Worm (Caenorhabditis elegans): ENCODE results near the gene rpb-8.

The rpb-8 gene

DNA sequence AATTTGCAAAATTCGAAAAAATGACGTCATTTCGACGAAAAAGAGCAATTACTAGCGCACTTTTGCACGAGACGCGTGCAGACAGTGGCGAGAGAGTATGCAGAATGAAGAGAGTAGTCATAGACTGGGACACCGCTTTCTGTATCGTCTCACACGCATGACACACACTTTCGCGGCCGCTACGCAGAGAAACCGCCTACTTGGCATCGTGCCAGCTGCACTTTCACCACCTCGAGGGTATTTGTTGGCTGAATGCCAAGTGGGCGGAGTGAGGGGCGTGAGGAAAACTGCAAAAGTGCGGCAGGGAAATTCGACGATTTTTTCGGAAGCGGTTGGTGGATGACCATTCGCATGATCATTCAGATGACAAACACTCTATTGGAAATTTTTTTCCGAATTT, 18.1 kb downstream of the rpb-8 start (continued):
- TF ChIP-seq mxl-2 (GFP tag; conservative IDR thresholded peaks at IDR 0.05), result peak; percentile 88
- peak; percentile 78 for TF ChIP-seq snpc-1.2 (GFP tag; IDR thresholded peaks at IDR 0.05)
- TF ChIP-seq mes-2 (tag; optimal IDR thresholded peaks at IDR 0.05; ENCODE audit: poor library complexity, severe bottlenecking), result peak; percentile 94
- peak; percentile 100 for TF ChIP-seq saeg-2 (GFP tag; IDR thresholded peaks at IDR 0.05)
- peak; percentile 99 for TF ChIP-seq ceh-20 (GFP tag; IDR thresholded peaks at IDR 0.05)
- peak; percentile 10 for TF ChIP-seq ceh-82 (tag; optimal IDR thresholded peaks at IDR 0.05)
- peak; percentile 95 for TF ChIP-seq sdz-12 (GFP tag; optimal IDR thresholded peaks at IDR 0.05)
- peak; percentile 99 for TF ChIP-seq tra-1 (GFP tag; IDR thresholded peaks at IDR 0.05)
- TF ChIP-seq ces-1 (GFP tag; optimal IDR thresholded peaks at IDR 0.05), result peak; percentile 70
- peak; percentile 28 to 100 for TF ChIP-seq unc-62 (GFP tag; optimal IDR thresholded peaks at IDR 0.05 in 1 of 2)
- TF ChIP-seq unc-62 (tag; optimal IDR thresholded peaks at IDR 0.05), result no peak
- peak; percentile 90 for TF ChIP-seq unc-39 (tag; optimal IDR thresholded peaks at IDR 0.05)
- TF ChIP-seq ceh-62 (tag; optimal IDR thresholded peaks at IDR 0.05), result no peak
- no peak for TF ChIP-seq tag-97 (GFP tag; IDR thresholded peaks at IDR 0.05)
- peak; percentile 98 for TF ChIP-seq mdt-29 (GFP tag; IDR thresholded peaks at IDR 0.05)
- TF ChIP-seq lin-29 (GFP tag; IDR thresholded peaks at IDR 0.05), result peak; percentile 94
- TF ChIP-seq nhr-237 (tag; optimal IDR thresholded peaks at IDR 0.05), result peak; percentile 77
- peak; percentile 93 for TF ChIP-seq spr-3 (GFP tag; optimal IDR thresholded peaks at IDR 0.05)
- peak; percentile 68 for TF ChIP-seq ama-1 (optimal IDR thresholded peaks at IDR 0.05)
- TF ChIP-seq dmd-8 (GFP tag; IDR thresholded peaks at IDR 0.05), result peak; percentile 58; the same call in 1 of the 2 replicates
- TF ChIP-seq zip-2 (tag; optimal IDR thresholded peaks at IDR 0.05), result peak; percentile 87
- peak; percentile 96 for TF ChIP-seq set-16 (GFP tag; IDR thresholded peaks at IDR 0.05)
- TF ChIP-seq Y105C5A.15 (GFP tag; IDR thresholded peaks at IDR 0.05), result no peak
- no peak for TF ChIP-seq attf-4 (tag; optimal IDR thresholded peaks at IDR 0.05)
- peak; percentile 31 for TF ChIP-seq pqm-1 (tag; optimal IDR thresholded peaks at IDR 0.05)
- TF ChIP-seq fos-1 (tag; optimal IDR thresholded peaks at IDR 0.05), result no peak
- peak; percentile 100 for TF ChIP-seq dmd-6 (GFP tag; IDR thresholded peaks at IDR 0.05)
- TF ChIP-seq zag-1 (tag; optimal IDR thresholded peaks at IDR 0.05), result peak; percentile 62
- TF ChIP-seq D1046.2 (GFP tag; IDR thresholded peaks at IDR 0.05), result peak; percentile 93
- TF ChIP-seq vab-7 (GFP tag; IDR thresholded peaks at IDR 0.05), result peak; percentile 97
- TF ChIP-seq lim-7 (GFP tag; IDR thresholded peaks at IDR 0.05), result peak; percentile 73
- peak; percentile 64 for TF ChIP-seq skn-1 (tag; optimal IDR thresholded peaks at IDR 0.05)
- no peak for TF ChIP-seq aly-2 (tag; optimal IDR thresholded peaks at IDR 0.05)
- no peak for TF ChIP-seq R02D3.7 (tag; optimal IDR thresholded peaks at IDR 0.05)
- peak; percentile 94; the same call in 1 of the 2 replicates for TF ChIP-seq daf-8 (GFP tag; IDR thresholded peaks at IDR 0.05)
- peak; percentile 93 for TF ChIP-seq dpl-1 (GFP tag; optimal IDR thresholded peaks at IDR 0.05)
- TF ChIP-seq nhr-102 (tag; optimal IDR thresholded peaks at IDR 0.05), result peak; percentile 98
- TF ChIP-seq nhr-76 (tag; optimal IDR thresholded peaks at IDR 0.05), result peak; percentile 83
- peak; percentile 98 for TF ChIP-seq nhr-28 (tag; optimal IDR thresholded peaks at IDR 0.05)
- TF ChIP-seq daf-12 (tag; optimal IDR thresholded peaks at IDR 0.05), result no peak
- TF ChIP-seq spr-1 (tag; optimal IDR thresholded peaks at IDR 0.05), result peak; percentile 96
- peak; percentile 96 for TF ChIP-seq daf-19 (GFP tag; conservative IDR thresholded peaks at IDR 0.05)
- peak; percentile 88 for TF ChIP-seq F10B5.3 (tag; optimal IDR thresholded peaks at IDR 0.05)
- TF ChIP-seq lin-13 (GFP tag; optimal IDR thresholded peaks at IDR 0.05), result peak; percentile 97
- TF ChIP-seq F37D6.2 (tag; optimal IDR thresholded peaks at IDR 0.05), result peak; percentile 97
- TF ChIP-seq cey-2 (tag; optimal IDR thresholded peaks at IDR 0.05; ENCODE audit: borderline replicate concordance, insufficient read depth), result peak; percentile 9
- peak; percentile 81 for TF ChIP-seq Y48G9A.11 (GFP tag; IDR thresholded peaks at IDR 0.05)
- peak; percentile 96 for TF ChIP-seq nhr-42 (GFP tag; IDR thresholded peaks at IDR 0.05)
- peak; percentile 75 for TF ChIP-seq F26F4.8 (GFP tag; conservative IDR thresholded peaks at IDR 0.05)
- TF ChIP-seq jun-1 (tag; optimal IDR thresholded peaks at IDR 0.05), result peak; percentile 96
- TF ChIP-seq nhr-48 (tag; optimal IDR thresholded peaks at IDR 0.05), result peak; percentile 98
- peak; percentile 97 for TF ChIP-seq nhr-6 (tag; optimal IDR thresholded peaks at IDR 0.05)
- TF ChIP-seq hif-1 (tag; optimal IDR thresholded peaks at IDR 0.05), result peak; percentile 94 to 97

Data from whole organism, L4 larva.